Fruit fly (Drosophila melanogaster): ENCODE data around the gene raw.

DNA sequence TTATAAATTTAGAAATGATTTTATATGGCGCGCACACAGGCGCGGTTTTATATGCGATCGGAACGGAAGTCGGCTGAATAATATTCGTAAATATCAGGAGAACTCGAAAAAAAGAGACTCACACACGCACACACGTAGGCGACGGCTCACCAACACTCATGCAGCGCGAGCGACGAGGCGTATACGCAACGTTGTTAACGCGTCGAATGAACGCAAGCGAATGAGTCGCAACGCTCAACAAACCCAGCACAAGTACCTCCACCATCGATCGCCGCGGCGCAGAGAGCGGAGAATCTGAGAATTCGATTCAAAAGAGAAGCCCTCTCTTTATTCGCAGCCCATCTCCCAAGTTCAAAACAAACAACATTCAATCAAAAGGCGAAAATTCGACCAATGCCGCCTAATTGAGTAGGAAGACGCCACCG is 4.9 kb downstream of the raw start:
- TF ChIP-seq Sin3A (optimal IDR thresholded peaks at IDR 0.05) = no peak
- TF ChIP-seq h (optimal IDR thresholded peaks at IDR 0.05) = no peak
